Fruit fly (Drosophila melanogaster): ENCODE results near the gene CG12219.

CG12219 gene

dm6 chrX:6330369-6330949 lies 29.4 kb upstream of the CG12219 start, which contains the start of gene CG42240:
CG42240 (plus strand) TSS chrX:6330842.
- peak; percentile 71 for TF ChIP-seq Oaz (GFP tag; IDR thresholded peaks at IDR 0.05)
- peak; percentile 85 for TF ChIP-seq CG18764 (GFP tag; optimal IDR thresholded peaks at IDR 0.05)
- no peak for TF ChIP-seq CG12744 (GFP tag; optimal IDR thresholded peaks at IDR 0.05)
- peak; percentile 78 for TF ChIP-seq Rfx (GFP tag; IDR thresholded peaks at IDR 0.05)
- TF ChIP-seq CG18599 (GFP tag; optimal IDR thresholded peaks at IDR 0.05): peak; percentile 93
- peak; percentile 48 for TF ChIP-seq shn (GFP tag; optimal IDR thresholded peaks at IDR 0.05)
- TF ChIP-seq Adf1 (GFP tag; IDR thresholded peaks at IDR 0.05): peak; percentile 21; the same call in 1 of the 2 replicates
- peak in 1 of 3 experiments; percentile 91 for TF ChIP-seq lola (GFP tag; optimal IDR thresholded peaks at IDR 0.05)
- peak; percentile 5 for TF ChIP-seq Tbp (GFP tag; optimal IDR thresholded peaks at IDR 0.05)
- peak; percentile 60 for TF ChIP-seq mirr (GFP tag; optimal IDR thresholded peaks at IDR 0.05)
- peak; percentile 77 for TF ChIP-seq CHES-1-like (GFP tag; optimal IDR thresholded peaks at IDR 0.05)
- TF ChIP-seq wdn (GFP tag; IDR thresholded peaks at IDR 0.05): 0 out of 2 replicates have a peak, but pooled peaks have one; percentile 19
- TF ChIP-seq CG18476 (GFP tag; optimal IDR thresholded peaks at IDR 0.05): peak; percentile 87
- peak; percentile 63 to 95 for TF ChIP-seq Hr51 (GFP tag; optimal IDR thresholded peaks at IDR 0.05)
- TF ChIP-seq CG12769 (tag; optimal IDR thresholded peaks at IDR 0.05): peak; percentile 82
- TF ChIP-seq B-H1 (GFP tag; IDR thresholded peaks at IDR 0.05): peak; percentile 62
- peak; percentile 92 for TF ChIP-seq odd (GFP tag; optimal IDR thresholded peaks at IDR 0.05)
- TF ChIP-seq bbx (GFP tag; IDR thresholded peaks at IDR 0.05; ENCODE audit: partially characterized antibody): no peak
- peak; percentile 71; the same call in 1 of the 2 replicates for TF ChIP-seq stc (GFP tag; IDR thresholded peaks at IDR 0.05)
- TF ChIP-seq CG7928 (GFP tag; optimal IDR thresholded peaks at IDR 0.05): peak; percentile 16
- TF ChIP-seq CG4854 (GFP tag; optimal IDR thresholded peaks at IDR 0.05): peak; percentile 79
- TF ChIP-seq Lhr (GFP tag; optimal IDR thresholded peaks at IDR 0.05): peak; percentile 77
- TF ChIP-seq CG34422 (GFP tag; IDR thresholded peaks at IDR 0.05): peak; percentile 66; the same call in 2 of the 3 replicates
- TF ChIP-seq CG4282 (GFP tag; optimal IDR thresholded peaks at IDR 0.05): no peak
- no peak for TF ChIP-seq p53 (GFP tag; optimal IDR thresholded peaks at IDR 0.05)
- peak; percentile 92 for TF ChIP-seq CG17829 (tag; optimal IDR thresholded peaks at IDR 0.05)
- peak; percentile 65 for TF ChIP-seq Dad (GFP tag; optimal IDR thresholded peaks at IDR 0.05)
- TF ChIP-seq CG6654 (GFP tag; optimal IDR thresholded peaks at IDR 0.05): peak; percentile 80
- TF ChIP-seq ash1 (GFP tag; optimal IDR thresholded peaks at IDR 0.05): no peak
- peak; percentile 82 for TF ChIP-seq lilli (GFP tag; optimal IDR thresholded peaks at IDR 0.05)
- TF ChIP-seq CG10267 (tag; optimal IDR thresholded peaks at IDR 0.05): peak; percentile 87
- TF ChIP-seq CG30403 (GFP tag; optimal IDR thresholded peaks at IDR 0.05): peak; percentile 96
- TF ChIP-seq Hmx (GFP tag; optimal IDR thresholded peaks at IDR 0.05): peak; percentile 62
- TF ChIP-seq jumu (GFP tag; optimal IDR thresholded peaks at IDR 0.05): peak; percentile 63
- TF ChIP-seq CG4360 (GFP tag; IDR thresholded peaks at IDR 0.05): 0 out of 2 replicates have a peak, but pooled peaks have one; percentile 16
- no peak for TF ChIP-seq ab (GFP tag; optimal IDR thresholded peaks at IDR 0.05)
- TF ChIP-seq Rx (GFP tag; IDR thresholded peaks at IDR 0.05): peak; percentile 52; the same call in 1 of the 2 replicates
- no peak for TF ChIP-seq cas (GFP tag; IDR thresholded peaks at IDR 0.05)
- peak; percentile 78 for TF ChIP-seq Vsx1 (GFP tag; optimal IDR thresholded peaks at IDR 0.05)
- TF ChIP-seq CG10654 (GFP tag; optimal IDR thresholded peaks at IDR 0.05): peak; percentile 89
- no peak for TF ChIP-seq CG42726 (GFP tag; IDR thresholded peaks at IDR 0.05; ENCODE audit: partially characterized antibody)
- TF ChIP-seq br (optimal IDR thresholded peaks at IDR 0.05): no peak
- peak; percentile 80 for TF ChIP-seq wor (GFP tag; IDR thresholded peaks at IDR 0.05)
- peak; percentile 80 for TF ChIP-seq slp2 (GFP tag; optimal IDR thresholded peaks at IDR 0.05)
- no peak for TF ChIP-seq D (optimal IDR thresholded peaks at IDR 0.05)
- TF ChIP-seq D (GFP tag; optimal IDR thresholded peaks at IDR 0.05): peak; percentile 94
- no peak for TF ChIP-seq sens-2 (GFP tag; IDR thresholded peaks at IDR 0.05)
- peak; percentile 71; the same call in 2 of the 3 replicates for TF ChIP-seq H15 (GFP tag; IDR thresholded peaks at IDR 0.05)
- TF ChIP-seq CG18262 (tag; optimal IDR thresholded peaks at IDR 0.05): peak; percentile 97
- peak; percentile 88 for TF ChIP-seq chn (GFP tag; optimal IDR thresholded peaks at IDR 0.05)
- TF ChIP-seq CG43689 (GFP tag; IDR thresholded peaks at IDR 0.05): peak; percentile 31; the same call in 1 of the 2 replicates
